Worm (Caenorhabditis elegans): ENCODE measurements around the gene B0336.7.

B0336.7 gene

DNA sequence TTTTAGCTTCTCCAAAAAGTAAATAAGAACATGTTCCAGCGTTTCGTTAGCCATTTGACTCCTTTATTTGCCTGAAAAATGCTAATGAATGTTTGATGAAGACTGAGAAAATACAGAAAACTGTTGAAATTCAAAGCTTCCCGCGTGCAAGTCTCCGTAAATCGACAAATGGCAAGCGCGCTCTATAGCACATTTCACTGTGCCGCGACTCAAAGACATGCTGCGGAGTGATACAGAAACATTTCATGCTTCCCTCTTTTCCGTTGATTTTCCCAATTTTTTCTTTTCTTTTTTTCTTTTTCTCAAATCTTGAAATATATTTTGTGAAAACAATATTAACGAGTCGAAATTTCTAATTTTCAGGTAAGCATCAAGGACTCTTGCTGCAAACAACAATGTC is 18.2 kb downstream of the B0336.7 start, which contains the start of the genes ska-3 and rps-12 (continued):
- TF ChIP-seq lin-1 (GFP tag; IDR thresholded peaks at IDR 0.05) = peak; percentile 78
- peak; percentile 99 for TF ChIP-seq nhr-6 (tag; optimal IDR thresholded peaks at IDR 0.05)
- TF ChIP-seq nhr-111 (GFP tag; optimal IDR thresholded peaks at IDR 0.05) = no peak
- TF ChIP-seq lin-29 (GFP tag; IDR thresholded peaks at IDR 0.05) = peak; percentile 89
- peak; percentile 99 for TF ChIP-seq dpl-1 (GFP tag; optimal IDR thresholded peaks at IDR 0.05)
- TF ChIP-seq aha-1 (tag) = peak; percentile 100
- peak; percentile 98 for TF ChIP-seq R02D3.7 (tag; optimal IDR thresholded peaks at IDR 0.05)
- peak; percentile 85 for TF ChIP-seq saeg-2 (GFP tag; IDR thresholded peaks at IDR 0.05)
- TF ChIP-seq F37D6.2 (tag; optimal IDR thresholded peaks at IDR 0.05) = peak; percentile 93
- TF ChIP-seq lsy-2 (tag; optimal IDR thresholded peaks at IDR 0.05) = peak; percentile 92 to 98
- TF ChIP-seq aly-2 (tag; optimal IDR thresholded peaks at IDR 0.05) = no peak
- peak in 1 of 2 experiments; percentile 42; a peak in 1 of 4 replicates for TF ChIP-seq madf-5 (GFP tag; IDR thresholded peaks at IDR 0.05)
- TF ChIP-seq Y105C5A.15 (GFP tag; IDR thresholded peaks at IDR 0.05) = no peak
- peak; percentile 63 for TF ChIP-seq gei-8 (GFP tag; optimal IDR thresholded peaks at IDR 0.05)
- TF ChIP-seq zip-11 (GFP tag; IDR thresholded peaks at IDR 0.05) = no peak
- peak; percentile 88 for TF ChIP-seq Y48G9A.11 (GFP tag; IDR thresholded peaks at IDR 0.05)
- TF ChIP-seq zfp-3 (GFP tag; conservative IDR thresholded peaks at IDR 0.05) = peak; percentile 96
- peak; percentile 72 for TF ChIP-seq F10B5.3 (tag; optimal IDR thresholded peaks at IDR 0.05)
- TF ChIP-seq ceh-44 (GFP tag; IDR thresholded peaks at IDR 0.05) = no peak
- TF ChIP-seq nhr-25 (tag; optimal IDR thresholded peaks at IDR 0.05; ENCODE audit: borderline replicate concordance, insufficient read depth) = peak; percentile 97
- TF ChIP-seq egl-43 (GFP tag; IDR thresholded peaks at IDR 0.05) = peak; percentile 89
- TF ChIP-seq ZK337.2 (GFP tag; IDR thresholded peaks at IDR 0.05) = peak; percentile 75; the same call in 1 of the 2 replicates
- TF ChIP-seq nhr-102 (tag; optimal IDR thresholded peaks at IDR 0.05) = peak; percentile 96
- peak; percentile 79; the same call in 1 of the 2 replicates for TF ChIP-seq daf-19 (GFP tag; conservative IDR thresholded peaks at IDR 0.05)
- peak; percentile 98 for TF ChIP-seq mes-2 (tag; optimal IDR thresholded peaks at IDR 0.05; ENCODE audit: poor library complexity, severe bottlenecking)
- TF ChIP-seq tra-1 (GFP tag; IDR thresholded peaks at IDR 0.05) = peak; percentile 95
- TF ChIP-seq nhr-28 (tag; optimal IDR thresholded peaks at IDR 0.05) = peak; percentile 97
- TF ChIP-seq sdz-12 (GFP tag; optimal IDR thresholded peaks at IDR 0.05) = peak; percentile 11

- TF ChIP-seq jun-1 (tag; optimal IDR thresholded peaks at IDR 0.05) = no peak
- no peak for TF ChIP-seq nhr-41 (GFP tag; IDR thresholded peaks at IDR 0.05)
- TF ChIP-seq snpc-4 (tag; optimal IDR thresholded peaks at IDR 0.05) = no peak
- TF ChIP-seq nhr-42 (GFP tag; IDR thresholded peaks at IDR 0.05) = no peak
- no peak for TF ChIP-seq F26F4.8 (GFP tag; conservative IDR thresholded peaks at IDR 0.05)
- no peak for TF ChIP-seq ZK337.2 (GFP tag; IDR thresholded peaks at IDR 0.05)
- no peak for TF ChIP-seq aly-2 (tag; optimal IDR thresholded peaks at IDR 0.05)
- TF ChIP-seq nhr-25 (tag; optimal IDR thresholded peaks at IDR 0.05; ENCODE audit: borderline replicate concordance, insufficient read depth) = no peak
- TF ChIP-seq ztf-11 (tag; optimal IDR thresholded peaks at IDR 0.05) = no peak
- TF ChIP-seq nhr-111 (GFP tag; optimal IDR thresholded peaks at IDR 0.05) = no peak
- TF ChIP-seq zfp-3 (GFP tag; conservative IDR thresholded peaks at IDR 0.05) = no peak
- TF ChIP-seq zip-11 (GFP tag; IDR thresholded peaks at IDR 0.05) = no peak
- TF ChIP-seq ces-1 (GFP tag; optimal IDR thresholded peaks at IDR 0.05) = no peak
- no peak for TF ChIP-seq zag-1 (tag; optimal IDR thresholded peaks at IDR 0.05)
- TF ChIP-seq gei-8 (GFP tag; optimal IDR thresholded peaks at IDR 0.05) = no peak
Observed at ce11 chrIII:5677790-5678189, 19.4 kb downstream of the B0336.7 start, which contains the start of gene F54E7.9. TSS of gene F54E7.9 (minus strand) at chrIII:5677890.

- TF ChIP-seq set-16 (GFP tag; IDR thresholded peaks at IDR 0.05) = peak; percentile 92
- TF ChIP-seq ceh-44 (GFP tag; IDR thresholded peaks at IDR 0.05) = no peak
- 0 out of 2 replicates have a peak, but pooled peaks have one; percentile 6 for TF ChIP-seq D1046.2 (GFP tag; IDR thresholded peaks at IDR 0.05)
- peak; percentile 52 for TF ChIP-seq aha-1 (tag)
- no peak for TF ChIP-seq daf-12 (tag; optimal IDR thresholded peaks at IDR 0.05)
Observed at ce11 chrIII:5675384-5675984, 21.7 kb downstream of the B0336.7 start.

Data from whole organism, L4 larva.